Worm (Caenorhabditis elegans): ENCODE measurements around the gene eef-1A.2.

Gene eef-1A.2

DNA sequence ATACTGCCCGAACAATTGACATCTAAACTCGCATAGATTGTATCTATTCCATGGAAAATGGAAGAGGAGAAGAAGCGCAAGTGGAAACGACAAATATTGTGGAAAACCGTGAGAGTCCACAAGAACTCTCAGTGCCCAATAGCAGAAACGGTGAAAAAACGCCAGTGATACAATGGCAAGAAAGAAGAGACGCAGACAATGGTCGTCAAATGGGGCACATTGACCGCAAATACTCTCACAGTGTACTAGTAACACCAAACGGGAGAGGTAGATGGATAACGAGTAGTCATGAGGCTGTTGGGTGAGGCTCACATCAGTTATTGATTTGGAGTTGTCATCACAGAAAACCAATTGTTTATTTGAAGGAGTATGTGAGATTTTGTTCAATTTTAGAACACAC, 41.1 kb upstream of the eef-1A.2 start, which contains the start of gene ZK154.4:
ZK154.4 (minus strand) TSS at position 27 of the 400 bp plus-strand sequence.
- TF ChIP-seq nhr-90 (tag; optimal IDR thresholded peaks at IDR 0.05; ENCODE audit: poor library complexity) (peak; percentile 28), unc-130 (tag; optimal IDR thresholded peaks at IDR 0.05) (peak; percentile 48), ceh-90 (tag; optimal IDR thresholded peaks at IDR 0.05) (no peak), ceh-82 (tag; optimal IDR thresholded peaks at IDR 0.05) (peak in 2 of 3 experiments; percentile 1 to 58), fos-1 (tag; optimal IDR thresholded peaks at IDR 0.05) (no peak), blmp-1 (tag; optimal IDR thresholded peaks at IDR 0.05) (peak; percentile 47), nhr-20 (tag; optimal IDR thresholded peaks at IDR 0.05) (peak; percentile 68), pqm-1 (tag; optimal IDR thresholded peaks at IDR 0.05) (no peak), swsn-7 (tag; optimal IDR thresholded peaks at IDR 0.05) (peak; percentile 54), fkh-8 (tag; optimal IDR thresholded peaks at IDR 0.05) (peak; percentile 40), unc-98 (GFP tag; IDR thresholded peaks at IDR 0.05) (no peak), lin-13 (GFP tag; optimal IDR thresholded peaks at IDR 0.05) (peak; percentile 24), zip-4 (GFP tag; optimal IDR thresholded peaks at IDR 0.05) (no peak), unc-86 (tag; optimal IDR thresholded peaks at IDR 0.05) (peak; percentile 17), rnt-1 (tag; optimal IDR thresholded peaks at IDR 0.05) (peak; percentile 69), ets-5 (GFP tag; IDR thresholded peaks at IDR 0.05) (no peak), egl-27 (tag; optimal IDR thresholded peaks at IDR 0.05) (no peak), nhr-47 (tag; optimal IDR thresholded peaks at IDR 0.05) (peak; percentile 66), nhr-76 (tag; optimal IDR thresholded peaks at IDR 0.05) (no peak), irx-1 (tag; optimal IDR thresholded peaks at IDR 0.05) (no peak), Y116A8C.19 (tag; optimal IDR thresholded peaks at IDR 0.05; ENCODE audit: borderline replicate concordance) (no peak), nhr-84 (tag; optimal IDR thresholded peaks at IDR 0.05) (no peak), isw-1 (GFP tag; IDR thresholded peaks at IDR 0.05) (peak; percentile 8; the same call in 1 of the 2 replicates), tlp-1 (tag; optimal IDR thresholded peaks at IDR 0.05) (no peak), mdl-1 (tag; optimal IDR thresholded peaks at IDR 0.05) (peak in 1 of 2 experiments; percentile 56), C16A3.4 (tag; optimal IDR thresholded peaks at IDR 0.05) (peak; percentile 73), fkh-4 (tag; optimal IDR thresholded peaks at IDR 0.05; ENCODE audit: borderline replicate concordance) (no peak), zag-1 (tag; optimal IDR thresholded peaks at IDR 0.05) (no peak), unc-30 (tag; optimal IDR thresholded peaks at IDR 0.05) (no peak), egl-13 (tag; optimal IDR thresholded peaks at IDR 0.05) (no peak), xbp-1 (tag; optimal IDR thresholded peaks at IDR 0.05) (peak; percentile 66), skn-1 (tag; optimal IDR thresholded peaks at IDR 0.05) (peak; percentile 2), elt-3 (tag; optimal IDR thresholded peaks at IDR 0.05) (no peak), unc-62 (GFP tag; optimal IDR thresholded peaks at IDR 0.05) (no peak), sox-4 (tag; optimal IDR thresholded peaks at IDR 0.05) (no peak), aly-2 (tag; optimal IDR thresholded peaks at IDR 0.05) (no peak), mef-2 (tag; optimal IDR thresholded peaks at IDR 0.05) (peak; percentile 8), vab-15 (tag; optimal IDR thresholded peaks at IDR 0.05) (no peak), sup-37 (GFP tag; optimal IDR thresholded peaks at IDR 0.05) (no peak), C04F5.9 (tag; optimal IDR thresholded peaks at IDR 0.05) (no peak), lin-15B (tag; optimal IDR thresholded peaks at IDR 0.05) (no peak), dsc-1 (tag; optimal IDR thresholded peaks at IDR 0.05) (peak; percentile 42), fkh-10 (GFP tag; optimal IDR thresholded peaks at IDR 0.05) (no peak), ceh-8 (GFP tag; optimal IDR thresholded peaks at IDR 0.05) (no peak), ceh-63 (GFP tag; optimal IDR thresholded peaks at IDR 0.05) (no peak), C34B4.2 (tag; optimal IDR thresholded peaks at IDR 0.05) (no peak), jun-1 (tag; optimal IDR thresholded peaks at IDR 0.05) (no peak), efl-3 (GFP tag; optimal IDR thresholded peaks at IDR 0.05) (no peak), nhr-11 (tag; optimal IDR thresholded peaks at IDR 0.05) (no peak), ceh-88 (GFP tag; IDR thresholded peaks at IDR 0.05) (no peak), lir-3 (tag; optimal IDR thresholded peaks at IDR 0.05; ENCODE audit: poor library complexity) (no peak), tbx-2 (tag; optimal IDR thresholded peaks at IDR 0.05) (peak; percentile 55), mep-1 (tag; optimal IDR thresholded peaks at IDR 0.05) (peak; percentile 75), nhr-85 (tag) (peak; percentile 23)

All from whole organism, L1 larva.